Fruit fly (Drosophila melanogaster) whole organism, embryonic: ENCODE data around the gene RpS7.

ENCODE experiments used
- BtbVII ChIP-seq: fragments of 200-800 bp; sonication (Bioruptor generic); optimal IDR thresholded peaks from 3 replicates; lab custom pipeline; 2017; ENCODE audit warnings: missing biosample characterization, mild to moderate bottlenecking, missing genetic modification characterization
- Bteb2 ChIP-seq: fragments of 200-800 bp; sonication (Bioruptor generic); optimal IDR thresholded peaks from 2 replicates; lab custom pipeline; 2016; ENCODE audit warnings: missing biosample characterization, missing genetic modification characterization
- CG11723 ChIP-seq: fragments of 200-800 bp; sonication (Bioruptor generic); optimal IDR thresholded peaks from 2 replicates; lab custom pipeline; 2017; ENCODE audit warnings: missing biosample characterization, mild to moderate bottlenecking, missing genetic modification characterization
- CG12071 ChIP-seq: fragments of 200-800 bp; sonication (Bioruptor generic); optimal IDR thresholded peaks from 3 replicates; lab custom pipeline; 2018; ENCODE audit warnings: missing biosample characterization, mild to moderate bottlenecking, missing genetic modification characterization
- CG13296 ChIP-seq: fragments of 200-800 bp; sonication (Bioruptor generic); optimal IDR thresholded peaks from 3 replicates; lab custom pipeline; 2018; ENCODE audit warnings: missing biosample characterization, mild to moderate bottlenecking, missing genetic modification characterization
- CG1603 ChIP-seq: fragments of 200-800 bp; sonication (Bioruptor generic); optimal IDR thresholded peaks from 2 replicates; lab custom pipeline; 2019; ENCODE audit warnings: missing biosample characterization, mild to moderate bottlenecking, missing genetic modification characterization, moderate library complexity
- CG18476 ChIP-seq: fragments of 200-800 bp; sonication (Bioruptor generic); optimal IDR thresholded peaks from 2 replicates; lab custom pipeline; 2016; ENCODE audit warnings: missing biosample characterization, mild to moderate bottlenecking, missing genetic modification characterization
- CG2116 ChIP-seq: fragments of 200-800 bp; sonication (Bioruptor generic); optimal IDR thresholded peaks from 3 replicates; lab custom pipeline; 2018; ENCODE audit warnings: missing biosample characterization, mild to moderate bottlenecking, missing genetic modification characterization
- CG2199 ChIP-seq: fragments of 200-800 bp; sonication (Bioruptor generic); IDR thresholded peaks from 3 replicates; pipeline ENCODE4 v1.3.6; 2022; ENCODE audit warnings: missing biosample characterization, missing genetic modification characterization
- CG2712 ChIP-seq: fragments of 200-800 bp; optimal IDR thresholded peaks from 3 replicates; lab custom pipeline; 2019; ENCODE audit warnings: missing biosample characterization, mild to moderate bottlenecking, missing genetic modification characterization, moderate library complexity
- CG30431 ChIP-seq: fragments of 200-800 bp; sonication (Bioruptor generic); optimal IDR thresholded peaks from 2 replicates; lab custom pipeline; 2017; ENCODE audit warnings: missing biosample characterization, missing genetic modification characterization
- CG31224 ChIP-seq: fragments of 200-800 bp; sonication (Bioruptor generic); IDR thresholded peaks from 2 replicates; pipeline ENCODE4 v1.3.6; 2022; ENCODE audit warnings: missing biosample characterization, missing genetic modification characterization
- CG32532 ChIP-seq: fragments of 200-800 bp; sonication (Bioruptor generic); IDR thresholded peaks from 2 replicates; pipeline ENCODE4 v1.3.6; 2022; ENCODE audit warnings: missing biosample characterization, missing genetic modification characterization
- CG32767 ChIP-seq: fragments of 200-800 bp; sonication (Bioruptor generic); IDR thresholded peaks from 2 replicates; pipeline ENCODE4 v1.3.6; 2022; ENCODE audit warnings: missing biosample characterization, missing genetic modification characterization
- CG3281 ChIP-seq: fragments of 200-800 bp; sonication (Bioruptor generic); optimal IDR thresholded peaks from 3 replicates; lab custom pipeline; 2017; ENCODE audit warnings: missing biosample characterization, mild to moderate bottlenecking, missing genetic modification characterization
- CG34376 ChIP-seq: fragments of 200-800 bp; sonication (Bioruptor generic); optimal IDR thresholded peaks from 2 replicates; lab custom pipeline; 2018; ENCODE audit warnings: missing biosample characterization, mild to moderate bottlenecking, missing genetic modification characterization
- CG42726 ChIP-seq: fragments of 200-800 bp; sonication (Bioruptor generic); IDR thresholded peaks from 2 replicates; pipeline ENCODE4 v1.3.6; 2022; ENCODE audit warnings: missing biosample characterization, missing genetic modification characterization; ENCODE audit not compliant: partially characterized antibody
- CG4282 ChIP-seq: fragments of 200-800 bp; sonication (Bioruptor generic); optimal IDR thresholded peaks from 2 replicates; lab custom pipeline; 2016; ENCODE audit warnings: missing biosample characterization, missing genetic modification characterization
- CG4404 ChIP-seq: fragments of 200-800 bp; sonication (Bioruptor generic); IDR thresholded peaks from 2 replicates; pipeline ENCODE4 v1.3.6; 2022; ENCODE audit warnings: missing biosample characterization, missing genetic modification characterization
- CG7357 ChIP-seq: fragments of 200-800 bp; sonication (Bioruptor generic); IDR thresholded peaks from 3 replicates; pipeline ENCODE4 v1.3.6; 2022; ENCODE audit warnings: missing biosample characterization, missing genetic modification characterization
- CG7839 ChIP-seq: fragments of 200-800 bp; sonication (Bioruptor generic); optimal IDR thresholded peaks from 3 replicates; lab custom pipeline; 2018; ENCODE audit warnings: missing biosample characterization, mild to moderate bottlenecking, missing genetic modification characterization, moderate library complexity
- CHES-1-like ChIP-seq: fragments of 200-800 bp; sonication (Bioruptor generic); optimal IDR thresholded peaks from 2 replicates; lab custom pipeline; 2016; ENCODE audit warnings: missing biosample characterization, missing genetic modification characterization
- Chrac-16 ChIP-seq: fragments of 200-800 bp; sonication (Bioruptor generic); optimal IDR thresholded peaks from 3 replicates; lab custom pipeline; 2016; ENCODE audit warnings: missing biosample characterization, missing genetic modification characterization
- Dek ChIP-seq: fragments of 200-800 bp; sonication (Bioruptor generic); optimal IDR thresholded peaks from 3 replicates; lab custom pipeline; 2019; ENCODE audit warnings: missing biosample characterization, mild to moderate bottlenecking, missing genetic modification characterization, moderate library complexity
- Dfd ChIP-seq, 2 experiments: fragments of >200 bp; optimal IDR thresholded peaks; 2 replicates each; lab custom pipeline; 2017; ENCODE audit warnings: missing biosample characterization in 2 of 2, missing genetic modification characterization in 2 of 2
- Dll ChIP-seq: fragments of 200-800 bp; sonication (Bioruptor generic); IDR thresholded peaks from 4 replicates; pipeline ENCODE4 v1.3.6; 2022; ENCODE audit warnings: missing biosample characterization, missing genetic modification characterization; ENCODE audit not compliant: partially characterized antibody
- Hr78 ChIP-seq, 2 experiments: fragments of 200-800 bp in 1 of 2; fragments of >200 bp in 1 of 2; sonication (Bioruptor generic) in 1 of 2; optimal IDR thresholded peaks; 2 replicates each; lab custom pipeline; 2017 to 2019; ENCODE audit warnings: missing biosample characterization in 2 of 2, missing genetic modification characterization in 2 of 2, mild to moderate bottlenecking in 1 of 2, moderate library complexity in 1 of 2
- Lhr ChIP-seq: fragments of 200-800 bp; sonication (Bioruptor generic); optimal IDR thresholded peaks from 3 replicates; lab custom pipeline; 2017; ENCODE audit warnings: mild to moderate bottlenecking, missing biosample characterization, missing genetic modification reagents, missing genetic modification characterization
- MESR4 ChIP-seq: fragments of 200-800 bp; sonication (Bioruptor generic); optimal IDR thresholded peaks from 2 replicates; lab custom pipeline; 2018; ENCODE audit warnings: missing biosample characterization, mild to moderate bottlenecking, missing genetic modification characterization, moderate library complexity
- Nf-YB ChIP-seq: fragments of 200-800 bp; sonication (Bioruptor generic); optimal IDR thresholded peaks from 3 replicates; lab custom pipeline; 2019; ENCODE audit warnings: missing biosample characterization, mild to moderate bottlenecking, missing genetic modification characterization, moderate library complexity
- Scr ChIP-seq: fragments of 200-800 bp; sonication (Bioruptor generic); IDR thresholded peaks from 2 replicates; pipeline ENCODE4 v1.3.6; 2022; ENCODE audit warnings: missing biosample characterization, missing genetic modification characterization; ENCODE audit not compliant: partially characterized antibody
- Sry-β ChIP-seq: fragments of 200-800 bp; sonication (Bioruptor generic); optimal IDR thresholded peaks from 2 replicates; lab custom pipeline; 2018; ENCODE audit warnings: missing biosample characterization, mild to moderate bottlenecking, missing genetic modification characterization, moderate library complexity
- Taf1 ChIP-seq: fragments of 200-800 bp; sonication (Bioruptor generic); IDR thresholded peaks from 2 replicates; pipeline ENCODE4 v1.3.6; 2022; ENCODE audit warnings: missing biosample characterization, missing genetic modification characterization
- Tbp ChIP-seq: fragments of >200 bp; optimal IDR thresholded peaks from 2 replicates; lab custom pipeline; 2018; ENCODE audit warnings: missing biosample characterization, missing genetic modification characterization
- ac ChIP-seq: fragments of 200-800 bp; sonication (Bioruptor generic); optimal IDR thresholded peaks from 3 replicates; lab custom pipeline; 2017; ENCODE audit warnings: missing biosample characterization, mild to moderate bottlenecking, missing genetic modification characterization
- chn ChIP-seq: fragments of 200-800 bp; sonication (Bioruptor generic); optimal IDR thresholded peaks from 2 replicates; lab custom pipeline; 2016; ENCODE audit warnings: missing biosample characterization, missing genetic modification characterization
- crc ChIP-seq: fragments of 200-800 bp; sonication (Bioruptor generic); optimal IDR thresholded peaks from 2 replicates; lab custom pipeline; 2016; ENCODE audit warnings: missing biosample characterization, missing genetic modification characterization
- crp ChIP-seq, 2 experiments: fragments of 200-800 bp; sonication (Bioruptor generic); optimal IDR thresholded peaks; 2 replicates in 1 of 2; 3 replicates in 1 of 2; lab custom pipeline; 2017; ENCODE audit warnings: missing biosample characterization in 2 of 2, missing genetic modification characterization in 2 of 2, mild to moderate bottlenecking in 1 of 2, moderate library complexity in 1 of 2
- danr ChIP-seq: fragments of 200-800 bp; sonication (Bioruptor generic); IDR thresholded peaks from 2 replicates; pipeline ENCODE4 v1.3.6; 2022; ENCODE audit warnings: missing biosample characterization, missing genetic modification characterization
- ems ChIP-seq: fragments of 200-800 bp; sonication (Bioruptor generic); optimal IDR thresholded peaks from 3 replicates; lab custom pipeline; 2016; ENCODE audit warnings: missing biosample characterization, missing genetic modification characterization
- esg ChIP-seq: fragments of 200-800 bp; sonication (Bioruptor generic); conservative IDR thresholded peaks from 2 replicates; pipeline ENCODE4 v1.3.6; 2022; ENCODE audit warnings: missing biosample characterization, missing genetic modification characterization
- gem ChIP-seq: fragments of 200-800 bp; sonication (Bioruptor generic); optimal IDR thresholded peaks from 2 replicates; lab custom pipeline; 2019; ENCODE audit warnings: missing biosample characterization, mild to moderate bottlenecking, missing genetic modification characterization, moderate library complexity
- gfzf ChIP-seq: fragments of 200-800 bp; sonication (Bioruptor generic); optimal IDR thresholded peaks from 2 replicates; lab custom pipeline; 2016; ENCODE audit warnings: missing biosample characterization, mild to moderate bottlenecking, missing genetic modification characterization, moderate library complexity
- lbe ChIP-seq: fragments of 200-800 bp; sonication (Bioruptor generic); optimal IDR thresholded peaks from 2 replicates; lab custom pipeline; 2016; ENCODE audit warnings: missing biosample characterization, mild to moderate bottlenecking, missing genetic modification characterization
- peb ChIP-seq: fragments of 200-800 bp; sonication (Bioruptor generic); IDR thresholded peaks from 2 replicates; pipeline ENCODE4 v1.3.6; 2022; ENCODE audit warnings: missing biosample characterization, missing genetic modification characterization
- run ChIP-seq: fragments of 200-800 bp; sonication (Bioruptor generic); optimal IDR thresholded peaks from 3 replicates; lab custom pipeline; 2018; ENCODE audit warnings: missing biosample characterization, mild to moderate bottlenecking, missing genetic modification characterization
- shn ChIP-seq: fragments of 200-800 bp; sonication (Bioruptor generic); optimal IDR thresholded peaks from 3 replicates; lab custom pipeline; 2016; ENCODE audit warnings: missing biosample characterization, missing genetic modification characterization
- ttk ChIP-seq: fragments of 200-800 bp; sonication (Bioruptor generic); IDR thresholded peaks from 2 replicates; pipeline ENCODE4 v2.1.2; 2022; ENCODE audit warnings: missing biosample characterization, missing genetic modification characterization

The RpS7 gene

dm6 chr3R:30208766-30209484 is at the start of gene RpS7 (continued):
- TF ChIP-seq crc (GFP tag; lab: Kevin White, UChicago) (peak; percentile 30), Tbp (no peak), chn (GFP tag; lab: Kevin White, UChicago) (peak; percentile 45), Bteb2 (peak; percentile 21), gem (tag; lab: Kevin White, UChicago) (peak; percentile 45), Nf-YB (GFP tag; lab: Kevin White, UChicago) (peak; percentile 49), ttk (GFP tag; lab: Robert Waterston, UW) (peak; percentile 58; the same call in 1 of the 2 replicates), shn (peak; percentile 16), CG2199 (GFP tag; lab: Robert Waterston, UW) (peak; percentile 75; the same call in 1 of the 3 replicates), CG30431 (GFP tag; lab: Kevin White, UChicago) (peak; percentile 30), CG32767 (GFP tag; lab: Robert Waterston, UW) (0 out of 2 replicates have a peak, but pooled peaks have one; percentile 43), ems (GFP tag; lab: Kevin White, UChicago) (no peak), CG34376 (GFP tag; lab: Kevin White, UChicago) (peak; percentile 92), Dek (tag; lab: Kevin White, UChicago) (peak; percentile 17), esg (GFP tag; lab: Robert Waterston, UW) (0 out of 2 replicates have a peak, but pooled peaks have one; percentile 8), MESR4 (peak; percentile 97), peb (GFP tag; lab: Robert Waterston, UW) (peak; percentile 62; the same call in 1 of the 2 replicates), CHES-1-like (peak; percentile 32), BtbVII (GFP tag; lab: Kevin White, UChicago) (peak; percentile 84), CG1603 (tag; lab: Kevin White, UChicago) (peak; percentile 73), Dll (peak; percentile 99), Sry-β (peak; percentile 27), Dfd (GFP tag; optimal IDR thresholded peaks at IDR 0.05; lab: Kevin White, UChicago) (no peak), lbe (GFP tag; lab: Kevin White, UChicago) (peak; percentile 75), CG32532 (GFP tag; lab: Robert Waterston, UW) (peak; percentile 83), danr (GFP tag; lab: Robert Waterston, UW) (peak; percentile 62), CG42726 (GFP tag; lab: Robert Waterston, UW) (peak; percentile 91), Lhr (GFP tag; lab: Kevin White, UChicago) (peak; percentile 51), run (peak; percentile 67), CG2712 (tag; lab: Kevin White, UChicago) (peak; percentile 69), CG18476 (GFP tag; lab: Kevin White, UChicago) (peak; percentile 29), CG31224 (peak; percentile 73), crp (GFP tag; optimal IDR thresholded peaks at IDR 0.05; lab: Kevin White, UChicago) (peak in 1 of 2 experiments; percentile 35), CG3281 (GFP tag; lab: Kevin White, UChicago) (peak; percentile 83), CG7839 (tag; lab: Kevin White, UChicago) (peak; percentile 70), CG11723 (peak; percentile 60), CG4404 (GFP tag; lab: Robert Waterston, UW) (peak; percentile 28; the same call in 1 of the 2 replicates), CG7357 (GFP tag; lab: Robert Waterston, UW) (peak; percentile 38; the same call in 2 of the 3 replicates), Chrac-16 (no peak), Hr78 (GFP tag; optimal IDR thresholded peaks at IDR 0.05; lab: Kevin White, UChicago) (peak in 1 of 2 experiments; percentile 12), CG12071 (GFP tag; lab: Kevin White, UChicago) (peak; percentile 85), ac (GFP tag; lab: Kevin White, UChicago) (peak; percentile 48), Scr (GFP tag; lab: Robert Waterston, UW) (peak; percentile 99), CG4282 (GFP tag; lab: Kevin White, UChicago) (no peak), gfzf (GFP tag; lab: Kevin White, UChicago) (peak; percentile 53), CG13296 (GFP tag; lab: Kevin White, UChicago) (peak; percentile 89), CG2116 (peak; percentile 92), Taf1 (GFP tag; lab: Robert Waterston, UW) (no peak; the same call in 1 of the 2 replicates)
